Worm (Caenorhabditis elegans): Measurements from ENCODE around the gene F58H1.5.

ce11 chrV:12004501-12004940, 46.3 kb downstream of the F58H1.5 start:
- TF ChIP-seq zim-3 (tag; optimal IDR thresholded peaks at IDR 0.05) (no peak), B0336.3 (GFP tag; IDR thresholded peaks at IDR 0.05) (peak; percentile 83), nfyb-1 (GFP tag; IDR thresholded peaks at IDR 0.05) (peak; percentile 73; the same call in 1 of the 2 replicates)
